Worm (Caenorhabditis elegans) whole organism, young adult: Measurements from ENCODE around the gene Y66C5A.1.

Source experiments
- B0019.2 ChIP-seq: fragments of 200-800 bp; sonication (Bioruptor generic); conservative IDR thresholded peaks from 2 replicates; pipeline ENCODE4 v1.3.6; 2022; ENCODE audit warnings: missing genetic modification reagents, missing genetic modification characterization, missing compliant biosample characterization
- Y95B8A.8 ChIP-seq: fragments of 200-800 bp; sonication (Bioruptor generic); IDR thresholded peaks from 2 replicates; pipeline ENCODE4 v1.3.6; 2022; ENCODE audit warnings: missing genetic modification reagents, missing genetic modification characterization, missing compliant biosample characterization
- ccch-3 ChIP-seq: fragments of 200-800 bp; sonication (Bioruptor generic); optimal IDR thresholded peaks from 2 replicates; lab custom pipeline; 2018; ENCODE audit warnings: mild to moderate bottlenecking, missing genetic modification characterization, missing compliant biosample characterization
- lin-40 ChIP-seq: sonication (generic microtip); optimal IDR thresholded peaks from 2 replicates; lab custom pipeline; 2016; ENCODE audit warnings: missing genetic modification characterization, mild to moderate bottlenecking, missing compliant biosample characterization, missing genotype, missing genetic modification reagents
- nfya-2 ChIP-seq: fragments of 200-800 bp; sonication (Bioruptor generic); IDR thresholded peaks from 2 replicates; pipeline ENCODE4 v1.3.6; 2022; ENCODE audit warnings: missing genetic modification reagents, missing genetic modification characterization, missing compliant biosample characterization
- snpc-4 ChIP-seq, 5 experiments: fragments of 150-350 bp in 1 of 5; sonication (generic microtip) in 4 of 5; optimal IDR thresholded peaks; 2 replicates each; lab custom pipeline; 2014 to 2018; ENCODE audit warnings: missing genetic modification characterization in 5 of 5, missing biosample characterization in 3 of 5, antibody characterized with exemption in 2 of 5, mild to moderate bottlenecking in 2 of 5, missing compliant biosample characterization in 2 of 5, missing genotype in 2 of 5, moderate library complexity in 2 of 5, missing genetic modification reagents in 1 of 5
- tlf-1 ChIP-seq: fragments of 200-800 bp; sonication (Bioruptor generic); optimal IDR thresholded peaks from 2 replicates; lab custom pipeline; 2018; ENCODE audit warnings: mild to moderate bottlenecking, missing genetic modification characterization, missing compliant biosample characterization

Y66C5A.1 gene

DNA sequence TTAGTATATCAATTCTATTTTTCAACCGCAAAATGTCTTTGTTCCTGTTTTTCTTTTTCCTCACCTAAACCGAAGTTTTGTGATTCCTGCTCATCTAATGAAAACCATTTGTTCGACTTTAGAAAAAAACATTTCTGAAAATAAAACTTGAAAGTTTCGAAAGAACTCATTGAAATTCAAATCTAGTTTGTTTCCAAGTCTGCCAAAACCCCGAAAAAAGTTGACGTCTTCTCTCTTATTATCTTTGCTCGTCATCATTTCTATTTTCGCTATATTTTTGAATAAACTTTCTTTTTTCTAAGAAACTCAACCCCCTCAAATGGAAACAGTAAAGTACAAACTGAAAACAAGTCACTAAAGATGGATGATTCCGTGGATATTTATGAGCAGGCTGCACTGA is 49.5 kb downstream of the Y66C5A.1 start, which contains the start of gene frpr-17 (continued):
- TF ChIP-seq lin-40 (tag; lab: Kevin White, UChicago) (no peak), ccch-3 (GFP tag; lab: Kevin White, UChicago) (no peak), Y95B8A.8 (no peak), snpc-4 (GFP tag; optimal IDR thresholded peaks at IDR 0.05; lab: Kevin White, UChicago) (no peak), snpc-4 (tag; optimal IDR thresholded peaks at IDR 0.05; lab: Kevin White, UChicago) (no peak), B0019.2 (GFP tag; lab: Robert Waterston, UW) (no peak), nfya-2 (no peak), tlf-1 (GFP tag; lab: Kevin White, UChicago) (no peak)
